Worm (Caenorhabditis elegans): Measurements from ENCODE around the gene clc-2.

clc-2 gene

ce11 chrX:7463637-7464036 lies 32.4 kb downstream of the clc-2 start, which contains the start of gene sox-2:
TSS of gene sox-2 (minus strand) at chrX:7463736.
- TF ChIP-seq pag-3 (tag; optimal IDR thresholded peaks at IDR 0.05; ENCODE audit: borderline replicate concordance) (no peak), ceh-45 (GFP tag; IDR thresholded peaks at IDR 0.05) (no peak), F13H6.1 (tag; optimal IDR thresholded peaks at IDR 0.05) (no peak), ceh-31 (tag; optimal IDR thresholded peaks at IDR 0.05) (peak; percentile 51), ref-2 (tag; optimal IDR thresholded peaks at IDR 0.05) (peak; percentile 4), sox-4 (tag; optimal IDR thresholded peaks at IDR 0.05) (no peak), ceh-18 (tag; optimal IDR thresholded peaks at IDR 0.05) (no peak), syd-9 (tag; optimal IDR thresholded peaks at IDR 0.05) (no peak), ceh-24 (tag; optimal IDR thresholded peaks at IDR 0.05) (no peak), sox-2 (GFP tag; IDR thresholded peaks at IDR 0.05) (peak; percentile 69)

- TF ChIP-seq ceh-34 (tag; optimal IDR thresholded peaks at IDR 0.05) (peak; percentile 48), ztf-16 (tag; optimal IDR thresholded peaks at IDR 0.05) (no peak), nfya-1 (tag; optimal IDR thresholded peaks at IDR 0.05) (peak; percentile 47)
Measured at ce11 chrX:7464389-7464788, 33.1 kb downstream of the clc-2 start.

ce11 chrX:7466682-7467081 lies 35.4 kb downstream of the clc-2 start:
- TF ChIP-seq ztf-16 (tag; optimal IDR thresholded peaks at IDR 0.05) (no peak), sox-4 (tag; optimal IDR thresholded peaks at IDR 0.05) (no peak), ceh-45 (GFP tag; IDR thresholded peaks at IDR 0.05) (no peak)

ce11 chrX:7469907-7470306 lies 38.6 kb downstream of the clc-2 start:
- TF ChIP-seq sox-2 (GFP tag; IDR thresholded peaks at IDR 0.05) (peak; percentile 77; the same call in 1 of the 2 replicates), gmeb-2 (tag; optimal IDR thresholded peaks at IDR 0.05) (no peak), ceh-2 (tag; optimal IDR thresholded peaks at IDR 0.05) (no peak), ceh-14 (tag; optimal IDR thresholded peaks at IDR 0.05) (no peak), ama-1 (optimal IDR thresholded peaks at IDR 0.05) (no peak), ceh-31 (tag; optimal IDR thresholded peaks at IDR 0.05) (peak; percentile 16), K09A11.1 (tag; optimal IDR thresholded peaks at IDR 0.05; ENCODE audit: insufficient read depth) (no peak)

- TF ChIP-seq unc-55 (GFP tag; optimal IDR thresholded peaks at IDR 0.05) (peak; percentile 21), zip-5 (tag; optimal IDR thresholded peaks at IDR 0.05) (no peak), nhr-232 (tag; optimal IDR thresholded peaks at IDR 0.05) (no peak), ceh-34 (tag; optimal IDR thresholded peaks at IDR 0.05) (peak; percentile 41), ceh-30 (tag; optimal IDR thresholded peaks at IDR 0.05) (peak; percentile 2), ceh-31 (tag; optimal IDR thresholded peaks at IDR 0.05) (peak; percentile 85), lin-11 (tag; optimal IDR thresholded peaks at IDR 0.05) (no peak), rnt-1 (tag; optimal IDR thresholded peaks at IDR 0.05) (peak; percentile 54), pros-1 (tag; optimal IDR thresholded peaks at IDR 0.05) (peak; percentile 50), ceh-18 (tag; optimal IDR thresholded peaks at IDR 0.05) (peak; percentile 24), tbx-2 (tag; optimal IDR thresholded peaks at IDR 0.05) (peak; percentile 43), nfya-1 (tag; optimal IDR thresholded peaks at IDR 0.05) (peak; percentile 68), dmd-4 (tag; optimal IDR thresholded peaks at IDR 0.05; ENCODE audit: borderline replicate concordance) (no peak), sox-4 (tag; optimal IDR thresholded peaks at IDR 0.05) (no peak), unc-42 (tag; optimal IDR thresholded peaks at IDR 0.05) (peak; percentile 83)
Measured at ce11 chrX:7474968-7475433, 43.7 kb downstream of the clc-2 start, which contains the start of gene coh-1. TSS of gene coh-1 (minus strand) at chrX:7475018.

- peak; percentile 55 for TF ChIP-seq unc-42 (tag; optimal IDR thresholded peaks at IDR 0.05)
- TF ChIP-seq sdc-2 (tag; optimal IDR thresholded peaks at IDR 0.05): peak; percentile 51
- no peak for TF ChIP-seq sox-2 (GFP tag; IDR thresholded peaks at IDR 0.05)
- no peak for TF ChIP-seq ztf-16 (tag; optimal IDR thresholded peaks at IDR 0.05)
- TF ChIP-seq hlh-8 (tag; optimal IDR thresholded peaks at IDR 0.05): no peak
- TF ChIP-seq pat-9 (tag; optimal IDR thresholded peaks at IDR 0.05): peak; percentile 8
- peak; percentile 38 for TF ChIP-seq rnt-1 (tag; optimal IDR thresholded peaks at IDR 0.05)
- TF ChIP-seq hlh-30 (tag; optimal IDR thresholded peaks at IDR 0.05; ENCODE audit: insufficient read depth): peak; percentile 49
- peak; percentile 51 for TF ChIP-seq ceh-31 (tag; optimal IDR thresholded peaks at IDR 0.05)
- TF ChIP-seq T23F11.4 (GFP tag; optimal IDR thresholded peaks at IDR 0.05): no peak
- TF ChIP-seq ceh-19 (GFP tag; optimal IDR thresholded peaks at IDR 0.05): peak; percentile 46
- peak; percentile 57 for TF ChIP-seq tbx-2 (tag; optimal IDR thresholded peaks at IDR 0.05)
- peak; percentile 36 for TF ChIP-seq K09A11.1 (tag; optimal IDR thresholded peaks at IDR 0.05; ENCODE audit: insufficient read depth)
Measured at ce11 chrX:7478476-7478875, 47.2 kb downstream of the clc-2 start.
